Worm (Caenorhabditis elegans) whole organism, L4/young adult: ENCODE data around the gene C46C11.3.

Experiments
- W03F9.2 ChIP-seq: fragments of 150-350 bp; optimal IDR thresholded peaks from 2 replicates; lab custom pipeline; 2014; ENCODE audit warnings: missing biosample characterization, missing genetic modification characterization
- dao-5 ChIP-seq: sonication (generic microtip); optimal IDR thresholded peaks from 2 replicates; lab custom pipeline; 2016; ENCODE audit warnings: missing genotype, missing genetic modification characterization, moderate library complexity, missing compliant biosample characterization
- him-1 ChIP-seq: sonication (generic microtip); optimal IDR thresholded peaks from 2 replicates; lab custom pipeline; 2016; ENCODE audit warnings: missing genotype, missing genetic modification reagents, missing genetic modification characterization, missing compliant biosample characterization

ce11 chrX:4658706-4659105 lies 36.6 kb downstream of the C46C11.3 start:
- TF ChIP-seq W03F9.2 (no peak), him-1 (tag; lab: Kevin White, UChicago) (no peak), dao-5 (tag; lab: Kevin White, UChicago) (no peak)
